Worm (Caenorhabditis elegans): ENCODE results near the gene str-20.

str-20 gene

DNA sequence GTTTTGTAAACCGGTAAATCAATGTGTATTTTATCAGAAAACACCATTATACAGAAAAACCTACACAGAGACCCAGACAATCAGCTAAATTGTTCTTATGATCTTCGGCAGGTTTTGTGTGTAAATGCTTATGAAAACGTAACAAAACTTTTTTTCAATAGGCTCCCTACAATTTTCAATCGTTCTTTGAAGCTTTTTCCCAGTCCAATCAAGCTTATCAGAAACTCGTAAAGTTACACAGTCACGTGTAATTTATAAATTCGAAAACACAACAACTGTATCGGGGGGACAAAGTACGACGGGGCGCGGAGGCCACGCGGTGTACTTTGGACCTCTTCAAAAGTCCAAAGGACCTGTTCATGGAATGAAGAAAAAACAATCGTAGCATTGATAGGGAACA is 26.1 kb upstream of the str-20 start:
- TF ChIP-seq Y55F3AM.14 (GFP tag; optimal IDR thresholded peaks at IDR 0.05): peak; percentile 92
- peak in 1 of 2 experiments; percentile 62 for TF ChIP-seq lsy-2 (tag; optimal IDR thresholded peaks at IDR 0.05)
- no peak for TF ChIP-seq nhr-77 (tag; optimal IDR thresholded peaks at IDR 0.05)
- TF ChIP-seq sma-3 (GFP tag; optimal IDR thresholded peaks at IDR 0.05): peak; percentile 73
- TF ChIP-seq blmp-1 (tag; optimal IDR thresholded peaks at IDR 0.05; ENCODE audit: insufficient read depth): peak; percentile 41
- TF ChIP-seq C34F6.9 (tag; optimal IDR thresholded peaks at IDR 0.05): peak; percentile 30
- TF ChIP-seq mab-5 (tag; optimal IDR thresholded peaks at IDR 0.05): no peak
- TF ChIP-seq nhr-12 (tag; optimal IDR thresholded peaks at IDR 0.05): no peak
- no peak for TF ChIP-seq nhr-10 (tag; optimal IDR thresholded peaks at IDR 0.05)
- TF ChIP-seq mdl-1 (tag; optimal IDR thresholded peaks at IDR 0.05): peak in 1 of 2 experiments; percentile 60
- no peak for TF ChIP-seq lin-13 (GFP tag; optimal IDR thresholded peaks at IDR 0.05)
- peak; percentile 52 for TF ChIP-seq F13H6.1 (tag; optimal IDR thresholded peaks at IDR 0.05)
- peak; percentile 20 for TF ChIP-seq fos-1 (tag; optimal IDR thresholded peaks at IDR 0.05)
- peak; percentile 63 for TF ChIP-seq ama-1 (optimal IDR thresholded peaks at IDR 0.05)
- peak; percentile 82 for TF ChIP-seq crh-2 (tag; optimal IDR thresholded peaks at IDR 0.05)
- TF ChIP-seq nhr-129 (tag; optimal IDR thresholded peaks at IDR 0.05): peak; percentile 82
- TF ChIP-seq mbf-1 (tag; optimal IDR thresholded peaks at IDR 0.05): no peak
- no peak for TF ChIP-seq ztf-4 (tag; optimal IDR thresholded peaks at IDR 0.05)
- no peak for TF ChIP-seq unc-62 (GFP tag; optimal IDR thresholded peaks at IDR 0.05)
- no peak for TF ChIP-seq unc-55 (GFP tag; optimal IDR thresholded peaks at IDR 0.05)
- no peak for TF ChIP-seq lin-39 (tag; optimal IDR thresholded peaks at IDR 0.05)
- no peak for TF ChIP-seq skn-1 (tag; optimal IDR thresholded peaks at IDR 0.05)
- TF ChIP-seq sma-9 (GFP tag; optimal IDR thresholded peaks at IDR 0.05): peak; percentile 81
- TF ChIP-seq sma-9 (tag; optimal IDR thresholded peaks at IDR 0.05): no peak
- TF ChIP-seq nhr-21 (tag; optimal IDR thresholded peaks at IDR 0.05): peak; percentile 88
- TF ChIP-seq ztf-1 (GFP tag; conservative IDR thresholded peaks at IDR 0.05): no peak
- TF ChIP-seq nhr-25 (tag; optimal IDR thresholded peaks at IDR 0.05): peak; percentile 67

DNA sequence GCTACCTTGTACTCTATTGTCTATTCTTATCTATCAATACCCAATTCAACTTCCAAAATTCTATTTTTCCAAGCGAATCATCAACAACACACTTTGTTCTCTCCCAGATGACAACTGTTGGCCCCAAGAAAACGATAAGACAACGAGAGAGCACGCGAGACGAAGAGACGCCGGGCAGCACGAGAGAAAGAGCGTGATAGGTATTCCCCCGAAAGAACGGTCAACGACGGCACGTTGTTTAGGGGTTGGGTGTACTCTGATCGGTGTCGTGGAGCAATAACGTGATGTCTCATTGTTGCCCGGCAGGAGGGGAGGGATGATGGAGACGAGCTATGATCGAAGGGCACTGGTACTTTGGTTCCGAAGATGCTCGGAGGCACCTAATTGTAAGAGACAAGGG is 24.9 kb upstream of the str-20 start:
- TF ChIP-seq zag-1 (tag; optimal IDR thresholded peaks at IDR 0.05) (no peak), nhr-23 (tag; optimal IDR thresholded peaks at IDR 0.05) (no peak), ZK546.5 (tag; optimal IDR thresholded peaks at IDR 0.05) (no peak), snpc-4 (tag; optimal IDR thresholded peaks at IDR 0.05) (peak; percentile 42), lin-13 (GFP tag; optimal IDR thresholded peaks at IDR 0.05) (peak; percentile 33), C34F6.9 (tag; optimal IDR thresholded peaks at IDR 0.05) (peak; percentile 51), gmeb-1 (tag; optimal IDR thresholded peaks at IDR 0.05) (peak; percentile 82), ceh-82 (tag; optimal IDR thresholded peaks at IDR 0.05) (no peak), peb-1 (tag; optimal IDR thresholded peaks at IDR 0.05) (no peak), blmp-1 (tag; optimal IDR thresholded peaks at IDR 0.05; ENCODE audit: insufficient read depth) (peak; percentile 14), lin-11 (tag; optimal IDR thresholded peaks at IDR 0.05) (no peak), nhr-21 (tag; optimal IDR thresholded peaks at IDR 0.05) (peak; percentile 95), ceh-16 (tag; optimal IDR thresholded peaks at IDR 0.05) (no peak), nhr-12 (tag; optimal IDR thresholded peaks at IDR 0.05) (no peak), alr-1 (tag; optimal IDR thresholded peaks at IDR 0.05) (no peak), nhr-77 (tag; optimal IDR thresholded peaks at IDR 0.05) (peak; percentile 39), ztf-4 (tag; optimal IDR thresholded peaks at IDR 0.05) (peak; percentile 89), ama-1 (optimal IDR thresholded peaks at IDR 0.05) (peak; percentile 82), ztf-1 (GFP tag; conservative IDR thresholded peaks at IDR 0.05) (no peak), elt-3 (tag; optimal IDR thresholded peaks at IDR 0.05) (no peak), unc-39 (tag; optimal IDR thresholded peaks at IDR 0.05) (no peak), dmd-4 (tag; optimal IDR thresholded peaks at IDR 0.05) (no peak), unc-62 (GFP tag; optimal IDR thresholded peaks at IDR 0.05) (peak; percentile 11), elt-1 (tag; optimal IDR thresholded peaks at IDR 0.05) (no peak), skn-1 (tag; optimal IDR thresholded peaks at IDR 0.05) (no peak), lin-39 (tag; optimal IDR thresholded peaks at IDR 0.05) (no peak), nhr-6 (tag; optimal IDR thresholded peaks at IDR 0.05) (peak; percentile 49), fos-1 (tag; optimal IDR thresholded peaks at IDR 0.05) (peak; percentile 83), nhr-11 (tag; optimal IDR thresholded peaks at IDR 0.05) (no peak), aly-2 (tag; optimal IDR thresholded peaks at IDR 0.05) (no peak), nhr-237 (tag; optimal IDR thresholded peaks at IDR 0.05) (no peak), crh-2 (tag; optimal IDR thresholded peaks at IDR 0.05) (peak; percentile 94), Y55F3AM.14 (GFP tag; optimal IDR thresholded peaks at IDR 0.05) (peak; percentile 94), ztf-11 (tag; optimal IDR thresholded peaks at IDR 0.05) (no peak), mbf-1 (tag; optimal IDR thresholded peaks at IDR 0.05) (no peak), nhr-10 (tag; optimal IDR thresholded peaks at IDR 0.05) (peak; percentile 13), mab-5 (tag; optimal IDR thresholded peaks at IDR 0.05) (peak; percentile 62), mdl-1 (tag; optimal IDR thresholded peaks at IDR 0.05) (peak; percentile 97 to 98), sma-3 (GFP tag; optimal IDR thresholded peaks at IDR 0.05) (peak; percentile 97), sma-9 (GFP tag; optimal IDR thresholded peaks at IDR 0.05) (peak; percentile 99), sma-9 (tag; optimal IDR thresholded peaks at IDR 0.05) (peak; percentile 46), unc-55 (GFP tag; optimal IDR thresholded peaks at IDR 0.05) (no peak), sem-4 (tag; optimal IDR thresholded peaks at IDR 0.05) (peak; percentile 48), nhr-129 (tag; optimal IDR thresholded peaks at IDR 0.05) (peak; percentile 96), egl-27 (tag; optimal IDR thresholded peaks at IDR 0.05) (peak; percentile 74), R02D3.7 (tag; optimal IDR thresholded peaks at IDR 0.05) (no peak), nhr-25 (tag; optimal IDR thresholded peaks at IDR 0.05) (peak; percentile 85), F13H6.1 (tag; optimal IDR thresholded peaks at IDR 0.05) (peak; percentile 97), lsy-2 (tag; optimal IDR thresholded peaks at IDR 0.05) (peak in 1 of 2 experiments; percentile 80)

Measured in whole organism, L2 larva.